Fruit fly (Drosophila melanogaster) whole organism, prepupa: ENCODE measurements around the gene Mct1.

ENCODE experiments used
- Blimp-1 ChIP-seq: fragments of 200-800 bp; sonication (Bioruptor generic); optimal IDR thresholded peaks from 3 replicates; lab custom pipeline; 2017; ENCODE audit warnings: missing biosample characterization, missing genetic modification characterization, mild to moderate bottlenecking, moderate library complexity, missing genetic modification reagents
- CG10631 ChIP-seq: fragments of 200-800 bp; sonication (Bioruptor generic); optimal IDR thresholded peaks from 2 replicates; lab custom pipeline; 2016; ENCODE audit warnings: missing biosample characterization, missing genetic modification characterization
- CG10669 ChIP-seq: fragments of 200-800 bp; sonication (Bioruptor generic); optimal IDR thresholded peaks from 3 replicates; lab custom pipeline; 2018; ENCODE audit warnings: missing biosample characterization, mild to moderate bottlenecking, missing genetic modification characterization, moderate library complexity
- CG11902 ChIP-seq: fragments of 200-800 bp; sonication (Bioruptor generic); optimal IDR thresholded peaks from 3 replicates; lab custom pipeline; 2016; ENCODE audit warnings: missing biosample characterization, missing genetic modification characterization
- CG15336 ChIP-seq: fragments of 200-800 bp; sonication (Bioruptor generic); IDR thresholded peaks from 2 replicates; pipeline ENCODE4 v1.3.6; 2022; ENCODE audit warnings: missing biosample characterization, missing genetic modification characterization
- CG1621 ChIP-seq: fragments of 200-800 bp; sonication (Bioruptor generic); optimal IDR thresholded peaks from 3 replicates; lab custom pipeline; 2018; ENCODE audit warnings: missing biosample characterization, mild to moderate bottlenecking, missing genetic modification characterization
- CG32006 ChIP-seq: fragments of 200-800 bp; sonication (Bioruptor generic); optimal IDR thresholded peaks from 3 replicates; lab custom pipeline; 2017; ENCODE audit warnings: missing biosample characterization, mild to moderate bottlenecking, missing genetic modification characterization
- CG34406 ChIP-seq: fragments of 200-800 bp; sonication (Bioruptor generic); optimal IDR thresholded peaks from 3 replicates; lab custom pipeline; 2016; ENCODE audit warnings: missing biosample characterization, missing genetic modification characterization
- CG3919 ChIP-seq: fragments of 200-800 bp; sonication (Bioruptor generic); optimal IDR thresholded peaks from 3 replicates; lab custom pipeline; 2016; ENCODE audit warnings: missing biosample characterization, missing genetic modification characterization
- CG4318 ChIP-seq: fragments of 200-800 bp; sonication (Bioruptor generic); optimal IDR thresholded peaks from 3 replicates; lab custom pipeline; 2017; ENCODE audit warnings: missing biosample characterization, mild to moderate bottlenecking, missing genetic modification characterization
- CG6163 ChIP-seq: fragments of 200-800 bp; sonication (Bioruptor generic); IDR thresholded peaks from 3 replicates; pipeline ENCODE4 v1.3.6; 2022; ENCODE audit warnings: missing biosample characterization, missing genetic modification characterization
- CG6276 ChIP-seq: fragments of 200-800 bp; sonication (Bioruptor generic); optimal IDR thresholded peaks from 2 replicates; lab custom pipeline; 2017; ENCODE audit warnings: missing biosample characterization, mild to moderate bottlenecking, missing genetic modification characterization
- CG6792 ChIP-seq: fragments of 200-800 bp; sonication (Bioruptor generic); optimal IDR thresholded peaks from 3 replicates; lab custom pipeline; 2016; ENCODE audit warnings: missing biosample characterization, missing genetic modification characterization
- CG6854 ChIP-seq: fragments of 200-800 bp; sonication (Bioruptor generic); optimal IDR thresholded peaks from 2 replicates; lab custom pipeline; 2017; ENCODE audit warnings: missing biosample characterization, mild to moderate bottlenecking, missing genetic modification characterization
- CG7368 ChIP-seq: fragments of 200-800 bp; sonication (Bioruptor generic); optimal IDR thresholded peaks from 3 replicates; lab custom pipeline; 2016; ENCODE audit warnings: missing biosample characterization, missing genetic modification characterization
- CG8119 ChIP-seq: fragments of 200-800 bp; sonication (Bioruptor generic); IDR thresholded peaks from 3 replicates; pipeline ENCODE4 v1.3.6; 2022; ENCODE audit warnings: missing biosample characterization, missing genetic modification characterization
- Ets21C ChIP-seq: fragments of 200-800 bp; sonication (Bioruptor generic); optimal IDR thresholded peaks from 3 replicates; lab custom pipeline; 2016; ENCODE audit warnings: missing biosample characterization, missing genetic modification characterization
- Ets96B ChIP-seq: fragments of 200-800 bp; optimal IDR thresholded peaks from 2 replicates; lab custom pipeline; 2019; ENCODE audit warnings: missing biosample characterization, mild to moderate bottlenecking, missing genetic modification characterization, moderate library complexity
- Gug ChIP-seq: fragments of 200-800 bp; sonication (Bioruptor generic); IDR thresholded peaks from 2 replicates; pipeline ENCODE4 v1.3.6; 2022; ENCODE audit warnings: missing biosample characterization, missing genetic modification characterization
- Hr38 ChIP-seq: sonication (Bioruptor generic); optimal IDR thresholded peaks from 2 replicates; lab custom pipeline; 2016; ENCODE audit warnings: missing biosample characterization, missing genetic modification characterization
- Lpt ChIP-seq: fragments of 200-800 bp; sonication (Bioruptor generic); optimal IDR thresholded peaks from 3 replicates; lab custom pipeline; 2016; ENCODE audit warnings: missing biosample characterization, missing genetic modification characterization
- Met ChIP-seq: fragments of 200-800 bp; sonication (Bioruptor generic); optimal IDR thresholded peaks from 3 replicates; lab custom pipeline; 2016; ENCODE audit warnings: missing biosample characterization, missing genetic modification characterization
- OdsH ChIP-seq: fragments of 200-800 bp; sonication (Bioruptor generic); optimal IDR thresholded peaks from 3 replicates; lab custom pipeline; 2016; ENCODE audit warnings: missing biosample characterization, missing genetic modification characterization
- Smox ChIP-seq: fragments of 200-800 bp; sonication (Bioruptor generic); optimal IDR thresholded peaks from 3 replicates; lab custom pipeline; 2016; ENCODE audit warnings: missing biosample characterization, missing genetic modification characterization
- Sox14 ChIP-seq: fragments of 200-800 bp; sonication (Bioruptor generic); optimal IDR thresholded peaks from 3 replicates; lab custom pipeline; 2016; ENCODE audit warnings: missing biosample characterization, missing genetic modification characterization
- Sox15 ChIP-seq: fragments of 200-800 bp; sonication (Bioruptor generic); optimal IDR thresholded peaks from 3 replicates; lab custom pipeline; 2016; ENCODE audit warnings: missing biosample characterization, missing genetic modification characterization
- achi ChIP-seq: fragments of 200-800 bp; sonication (Bioruptor generic); optimal IDR thresholded peaks from 3 replicates; lab custom pipeline; 2016; ENCODE audit warnings: missing biosample characterization, missing genetic modification characterization
- cyc ChIP-seq: fragments of 200-800 bp; sonication (Bioruptor generic); optimal IDR thresholded peaks from 3 replicates; lab custom pipeline; 2016; ENCODE audit warnings: missing biosample characterization, missing genetic modification characterization
- eg ChIP-seq: fragments of 200-800 bp; sonication (Bioruptor generic); IDR thresholded peaks from 3 replicates; pipeline ENCODE4 v1.3.6; 2022; ENCODE audit warnings: missing biosample characterization, missing genetic modification characterization
- esn ChIP-seq: fragments of 200-800 bp; sonication (Bioruptor generic); optimal IDR thresholded peaks from 2 replicates; lab custom pipeline; 2016; ENCODE audit warnings: missing biosample characterization, mild to moderate bottlenecking, missing genetic modification characterization, moderate library complexity
- fd59A ChIP-seq: fragments of 200-800 bp; sonication (Bioruptor generic); optimal IDR thresholded peaks from 2 replicates; lab custom pipeline; 2017; ENCODE audit warnings: missing biosample characterization, mild to moderate bottlenecking, missing genetic modification characterization, missing genetic modification reagents
- fkh ChIP-seq: fragments of 200-800 bp; sonication (Bioruptor generic); optimal IDR thresholded peaks from 3 replicates; lab custom pipeline; 2017; ENCODE audit warnings: missing biosample characterization, mild to moderate bottlenecking, missing genetic modification characterization, moderate library complexity
- lz ChIP-seq: fragments of 200-800 bp; sonication (Bioruptor generic); optimal IDR thresholded peaks from 3 replicates; lab custom pipeline; 2016; ENCODE audit warnings: missing biosample characterization, missing genetic modification characterization
- net ChIP-seq: fragments of 200-800 bp; sonication (Bioruptor generic); optimal IDR thresholded peaks from 3 replicates; lab custom pipeline; 2016; ENCODE audit warnings: missing biosample characterization, missing genetic modification characterization
- pdm3 ChIP-seq: fragments of 200-800 bp; sonication (Bioruptor generic); optimal IDR thresholded peaks from 3 replicates; lab custom pipeline; 2016; ENCODE audit warnings: missing biosample characterization, missing genetic modification characterization
- ss ChIP-seq, 2 experiments: fragments of 200-800 bp; sonication (Bioruptor generic); optimal IDR thresholded peaks; 2 replicates in 1 of 2; 3 replicates in 1 of 2; lab custom pipeline; 2017 to 2018; ENCODE audit warnings: mild to moderate bottlenecking in 2 of 2, missing biosample characterization in 2 of 2, missing genetic modification characterization in 2 of 2, moderate library complexity in 1 of 2
- svp ChIP-seq: fragments of 200-800 bp; sonication (Bioruptor generic); peaks from one replicate; lab custom pipeline; 2016; ENCODE audit warnings: missing biosample characterization, missing genetic modification characterization
- vri ChIP-seq: fragments of 200-800 bp; sonication (Bioruptor generic); optimal IDR thresholded peaks from 3 replicates; lab custom pipeline; 2016; ENCODE audit warnings: missing biosample characterization, mild to moderate bottlenecking, missing genetic modification characterization

Gene Mct1

dm6 chrX:2141854-2142216 lies 47.2 kb upstream of the Mct1 start (continued):
- peak; percentile 46 for TF ChIP-seq CG6854 (GFP tag; lab: Kevin White, UChicago)
- TF ChIP-seq Sox15 (GFP tag; lab: Kevin White, UChicago), result no peak
- TF ChIP-seq CG10669 (GFP tag; lab: Kevin White, UChicago), result peak; percentile 12
- peak; percentile 14 for TF ChIP-seq CG7368 (GFP tag; lab: Kevin White, UChicago)
- peak; percentile 30 for TF ChIP-seq CG10631 (GFP tag; lab: Kevin White, UChicago)
- peak; percentile 22 for TF ChIP-seq Blimp-1
- TF ChIP-seq fd59A (GFP tag; lab: Kevin White, UChicago), result no peak
- no peak for TF ChIP-seq Ets21C
- TF ChIP-seq esn, result peak; percentile 42
- TF ChIP-seq CG6276 (GFP tag; lab: Kevin White, UChicago), result peak; percentile 59
- no peak for TF ChIP-seq Hr38 (GFP tag; lab: Kevin White, UChicago)
- peak; percentile 6 for TF ChIP-seq net (GFP tag; lab: Kevin White, UChicago)
- peak; percentile 59 for TF ChIP-seq eg (GFP tag; lab: Robert Waterston, UW)
- peak; percentile 16 for TF ChIP-seq Ets96B
- no peak for TF ChIP-seq lz
- no peak for TF ChIP-seq Smox (GFP tag; lab: Kevin White, UChicago)
- TF ChIP-seq cyc (GFP tag; lab: Kevin White, UChicago), result peak; percentile 41
- peak in 1 of 2 experiments; percentile 64 for TF ChIP-seq ss (GFP tag; optimal IDR thresholded peaks at IDR 0.05; lab: Kevin White, UChicago)
- peak; percentile 29 for TF ChIP-seq CG34406 (GFP tag; lab: Kevin White, UChicago)
- no peak for TF ChIP-seq CG1621 (tag; lab: Kevin White, UChicago)
- TF ChIP-seq fkh (GFP tag; lab: Kevin White, UChicago), result peak; percentile 95
- TF ChIP-seq achi (GFP tag; lab: Kevin White, UChicago), result peak; percentile 29
- TF ChIP-seq CG6163 (GFP tag; lab: Robert Waterston, UW), result peak; percentile 35; the same call in 1 of the 3 replicates
- no peak for TF ChIP-seq Lpt (GFP tag; lab: Kevin White, UChicago)

- TF ChIP-seq pdm3 (GFP tag; lab: Kevin White, UChicago) (no peak), Sox14 (GFP tag; lab: Kevin White, UChicago) (peak; percentile 24), CG6854 (GFP tag; lab: Kevin White, UChicago) (no peak), Met (GFP tag; lab: Kevin White, UChicago) (no peak), CG6792 (GFP tag; lab: Kevin White, UChicago) (no peak), CG3919 (GFP tag; lab: Kevin White, UChicago) (no peak), svp (peak; percentile 78), ss (GFP tag; optimal IDR thresholded peaks at IDR 0.05; lab: Kevin White, UChicago) (no peak), CG32006 (GFP tag; lab: Kevin White, UChicago) (no peak), CG8119 (GFP tag; lab: Robert Waterston, UW) (no peak), CG11902 (GFP tag; lab: Kevin White, UChicago) (no peak), Gug (no peak), cyc (GFP tag; lab: Kevin White, UChicago) (no peak), CG4318 (GFP tag; lab: Kevin White, UChicago) (no peak), CG15336 (no peak), vri (GFP tag; lab: Kevin White, UChicago) (peak; percentile 86)
Observed at dm6 chrX:2142275-2142934, 46.6 kb upstream of the Mct1 start.

dm6 chrX:2142935-2143312 lies 46.1 kb upstream of the Mct1 start:
- TF ChIP-seq svp (peak; percentile 7), OdsH (GFP tag; lab: Kevin White, UChicago) (no peak)
